Worm (Caenorhabditis elegans): ENCODE results near the gene gdi-1.

DNA sequence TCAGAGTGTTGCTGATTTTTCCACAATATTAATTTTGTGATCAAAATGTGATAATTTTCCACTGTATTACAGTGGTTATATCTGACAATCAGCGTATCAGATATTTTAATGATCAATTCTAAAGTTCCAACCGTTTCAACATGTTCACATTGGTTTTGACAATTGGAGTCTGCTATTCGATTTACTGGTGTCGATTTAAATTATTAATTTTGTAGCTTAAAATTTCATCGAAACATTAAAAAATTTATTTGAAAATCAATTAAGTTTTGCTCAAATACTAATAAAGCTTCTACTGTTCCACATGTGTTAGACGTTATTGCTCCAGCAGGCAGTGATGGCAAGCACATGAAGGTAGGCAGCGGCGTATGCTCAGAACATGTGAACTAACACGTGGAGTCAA lies 34.9 kb downstream of the gdi-1 start:
- TF ChIP-seq ama-1 (optimal IDR thresholded peaks at IDR 0.05) (no peak), nhr-237 (tag; optimal IDR thresholded peaks at IDR 0.05) (no peak), nhr-77 (tag; optimal IDR thresholded peaks at IDR 0.05) (no peak), aly-2 (tag; optimal IDR thresholded peaks at IDR 0.05) (no peak), unc-39 (tag; optimal IDR thresholded peaks at IDR 0.05) (no peak), lin-13 (GFP tag; optimal IDR thresholded peaks at IDR 0.05) (no peak), skn-1 (tag; optimal IDR thresholded peaks at IDR 0.05) (no peak), ceh-16 (tag; optimal IDR thresholded peaks at IDR 0.05) (no peak)

All from whole organism, L2 larva.